Worm (Caenorhabditis elegans): Measurements from ENCODE around the gene gldi-6.

Gene gldi-6

ce11 chrII:3446647-3447046, at the start of gene gldi-6, which contains the start of gene C16C8.20:
Gene gldi-6, plus strand, starts transcription at chrII:3446947.
Gene C16C8.20, plus strand, starts transcription at chrII:3446947.
- TF ChIP-seq mcd-1 (GFP tag; IDR thresholded peaks at IDR 0.05): no peak
- no peak for TF ChIP-seq cebp-2 (GFP tag; IDR thresholded peaks at IDR 0.05)
- no peak for TF ChIP-seq nhr-27 (tag; optimal IDR thresholded peaks at IDR 0.05)
- TF ChIP-seq sea-2 (GFP tag; IDR thresholded peaks at IDR 0.05): no peak
- no peak for TF ChIP-seq ZK185.1 (tag; optimal IDR thresholded peaks at IDR 0.05; ENCODE audit: poor library complexity, severe bottlenecking)
- no peak for TF ChIP-seq ztf-26 (tag; optimal IDR thresholded peaks at IDR 0.05)
- no peak for TF ChIP-seq hsf-1 (GFP tag; IDR thresholded peaks at IDR 0.05)
- TF ChIP-seq lin-35 (GFP tag; optimal IDR thresholded peaks at IDR 0.05): no peak
- no peak for TF ChIP-seq chd-7 (tag; optimal IDR thresholded peaks at IDR 0.05)
- no peak for TF ChIP-seq sptf-2 (GFP tag; optimal IDR thresholded peaks at IDR 0.05)
- TF ChIP-seq efl-1 (GFP tag; optimal IDR thresholded peaks at IDR 0.05): no peak
- TF ChIP-seq Y53F4B.3 (GFP tag; IDR thresholded peaks at IDR 0.05): no peak
- TF ChIP-seq ama-1 (optimal IDR thresholded peaks at IDR 0.05): no peak
- no peak for TF ChIP-seq ama-1 (GFP tag; optimal IDR thresholded peaks at IDR 0.05)
- no peak for TF ChIP-seq unc-130 (GFP tag; optimal IDR thresholded peaks at IDR 0.05)
- TF ChIP-seq fkh-3 (tag; optimal IDR thresholded peaks at IDR 0.05): no peak
- TF ChIP-seq ztf-18 (tag; optimal IDR thresholded peaks at IDR 0.05): no peak
- TF ChIP-seq let-526 (GFP tag; IDR thresholded peaks at IDR 0.05): no peak
- no peak for TF ChIP-seq F49E8.2 (tag; optimal IDR thresholded peaks at IDR 0.05; ENCODE audit: insufficient read depth)
- TF ChIP-seq lsl-1 (GFP tag; optimal IDR thresholded peaks at IDR 0.05): no peak

- no peak for TF ChIP-seq mxl-1 (tag; optimal IDR thresholded peaks at IDR 0.05)
- no peak for TF ChIP-seq bed-1 (GFP tag; IDR thresholded peaks at IDR 0.05)
- TF ChIP-seq ceh-79 (tag; optimal IDR thresholded peaks at IDR 0.05): no peak
- no peak for TF ChIP-seq F10E7.11 (tag; optimal IDR thresholded peaks at IDR 0.05)
- TF ChIP-seq sea-2 (GFP tag; IDR thresholded peaks at IDR 0.05): no peak
- no peak for TF ChIP-seq ZK185.1 (tag; optimal IDR thresholded peaks at IDR 0.05; ENCODE audit: poor library complexity, severe bottlenecking)
- TF ChIP-seq F37B4.10 (GFP tag; IDR thresholded peaks at IDR 0.05): no peak
- TF ChIP-seq B0035.1 (tag; optimal IDR thresholded peaks at IDR 0.05): no peak
- TF ChIP-seq ztf-22 (GFP tag; optimal IDR thresholded peaks at IDR 0.05): no peak
- no peak for TF ChIP-seq B0336.3 (GFP tag; IDR thresholded peaks at IDR 0.05)
- no peak for TF ChIP-seq Y95B8A.8 (GFP tag; IDR thresholded peaks at IDR 0.05)
- no peak for TF ChIP-seq egrh-3 (GFP tag; IDR thresholded peaks at IDR 0.05)
- TF ChIP-seq nfyb-1 (GFP tag; IDR thresholded peaks at IDR 0.05): no peak
- TF ChIP-seq nfya-1 (tag; optimal IDR thresholded peaks at IDR 0.05; ENCODE audit: borderline replicate concordance, insufficient read depth): no peak
- no peak for TF ChIP-seq pbrm-1 (GFP tag; IDR thresholded peaks at IDR 0.05)
- no peak for TF ChIP-seq dpl-1 (GFP tag; optimal IDR thresholded peaks at IDR 0.05)
- no peak for TF ChIP-seq nhr-179 (tag; optimal IDR thresholded peaks at IDR 0.05)
- TF ChIP-seq K12H6.12 (tag; optimal IDR thresholded peaks at IDR 0.05): no peak
- TF ChIP-seq lsl-1 (GFP tag; optimal IDR thresholded peaks at IDR 0.05): no peak
Measured at ce11 chrII:3399212-3399611, 47.5 kb upstream of the gldi-6 start, which contains the start of gene nep-9. Gene nep-9, minus strand, starts transcription at chrII:3399312.

- TF ChIP-seq tbx-9 (tag; optimal IDR thresholded peaks at IDR 0.05; ENCODE audit: borderline replicate concordance): no peak
- TF ChIP-seq chd-7 (tag; optimal IDR thresholded peaks at IDR 0.05): no peak
- no peak for TF ChIP-seq let-607 (tag; optimal IDR thresholded peaks at IDR 0.05)
Measured at ce11 chrII:3402854-3403253, 43.9 kb upstream of the gldi-6 start, which contains the start of gene nep-10. Gene nep-10, minus strand, starts transcription at chrII:3402954.
